Fruit fly (Drosophila melanogaster) whole organism, adult: ENCODE data around the gene Ranbp16.

Source experiments
- CG11617 ChIP-seq: fragments of 200-800 bp; sonication (Bioruptor generic); optimal IDR thresholded peaks from 2 replicates; lab custom pipeline; 2017; ENCODE audit warnings: mild to moderate bottlenecking, missing biosample characterization, missing genetic modification reagents, missing genetic modification characterization
- CG14711 ChIP-seq: fragments of 200-800 bp; sonication (Bioruptor generic); optimal IDR thresholded peaks from 2 replicates; lab custom pipeline; 2018; ENCODE audit warnings: missing biosample characterization, mild to moderate bottlenecking, missing genetic modification characterization, moderate library complexity
- CG1620 ChIP-seq: fragments of 200-800 bp; sonication (Bioruptor generic); optimal IDR thresholded peaks from 2 replicates; lab custom pipeline; 2016; ENCODE audit warnings: missing biosample characterization, missing genetic modification characterization
- CG5204 ChIP-seq: fragments of 200-800 bp; sonication (Bioruptor generic); optimal IDR thresholded peaks from 2 replicates; lab custom pipeline; 2016; ENCODE audit warnings: missing biosample characterization, missing genetic modification characterization
- CG7045 ChIP-seq: fragments of 200-800 bp; sonication (Bioruptor generic); optimal IDR thresholded peaks from 2 replicates; lab custom pipeline; 2017; ENCODE audit warnings: missing biosample characterization, mild to moderate bottlenecking, missing genetic modification characterization
- CG7101 ChIP-seq: fragments of 200-800 bp; sonication (Bioruptor generic); optimal IDR thresholded peaks from 2 replicates; lab custom pipeline; 2018; ENCODE audit warnings: missing biosample characterization, mild to moderate bottlenecking, missing genetic modification characterization, moderate library complexity
- Clk ChIP-seq: fragments of 200-800 bp; sonication (Bioruptor generic); optimal IDR thresholded peaks from 2 replicates; lab custom pipeline; 2017; ENCODE audit warnings: missing biosample characterization, missing genetic modification characterization
- Crg-1 ChIP-seq: fragments of 200-800 bp; sonication (Bioruptor generic); optimal IDR thresholded peaks from 2 replicates; lab custom pipeline; 2016; ENCODE audit warnings: missing biosample characterization, missing genetic modification characterization
- cnc ChIP-seq, 2 experiments: fragments of >200 bp; optimal IDR thresholded peaks; 2 replicates each; lab custom pipeline; 2017
- kay ChIP-seq: fragments of 200-800 bp; sonication (Bioruptor generic); peaks from one replicate; lab custom pipeline; 2016; ENCODE audit warnings: missing biosample characterization, missing genetic modification characterization, borderline replicate concordance
- ovo ChIP-seq: fragments of 200-800 bp; sonication (Bioruptor generic); optimal IDR thresholded peaks from 2 replicates; lab custom pipeline; 2016; ENCODE audit warnings: missing biosample characterization, missing genetic modification characterization

dm6 chrX:15982844-15983243 is 49.2 kb upstream of the Ranbp16 start, which contains the start of gene Cep164:
- TF ChIP-seq Crg-1 (no peak), Clk (GFP tag; lab: Kevin White, UChicago) (no peak), CG7101 (tag; lab: Kevin White, UChicago) (no peak), CG7045 (GFP tag; lab: Kevin White, UChicago) (no peak), CG5204 (GFP tag; lab: Kevin White, UChicago) (no peak), CG1620 (GFP tag; lab: Kevin White, UChicago) (no peak), CG11617 (GFP tag; lab: Kevin White, UChicago) (no peak), CG14711 (tag; lab: Kevin White, UChicago) (no peak), ovo (GFP tag; lab: Kevin White, UChicago) (no peak), cnc (optimal IDR thresholded peaks at IDR 0.05; lab: Kevin White, UChicago) (no peak), kay (GFP tag; lab: Kevin White, UChicago) (no peak)
